4 fruit fly cellular contexts compared by ENCODE assay signal in genomic region chr3L:15940823-15941222, dm6.
TF ChIP-seq lines count a peak whose summit lies in the region.

No protein-coding gene starts in this region.

- no peak for TF ChIP-seq CTCF in whole organism, embryonic (GFP tag; optimal IDR thresholded peaks at IDR 0.05; lab: Kevin White, UChicago)

TF ChIP-seq in whole organism, embryonic, 481 proteins besides CTCF, POLR2A, EP300 and RAD21 (continues in another document):
- TF ChIP-seq lola (GFP tag; optimal IDR thresholded peaks at IDR 0.05; lab: Kevin White, UChicago) (no peak), Pdp1 (GFP tag; optimal IDR thresholded peaks at IDR 0.05; lab: Kevin White, UChicago) (peak; percentile 27 to 49), Mes4 (GFP tag; optimal IDR thresholded peaks at IDR 0.05; lab: Kevin White, UChicago) (peak; percentile 35), CG30403 (GFP tag; optimal IDR thresholded peaks at IDR 0.05; lab: Kevin White, UChicago) (peak; percentile 64), Hr3 (GFP tag; optimal IDR thresholded peaks at IDR 0.05; lab: Kevin White, UChicago) (peak; percentile 63), CG8388 (GFP tag; optimal IDR thresholded peaks at IDR 0.05; lab: Kevin White, UChicago) (peak; percentile 62), prd (optimal IDR thresholded peaks at IDR 0.05; lab: Kevin White, UChicago) (no peak), prd (GFP tag; IDR thresholded peaks at IDR 0.05; lab: Robert Waterston, UW) (peak; percentile 77; the same call in 2 of the 3 replicates), CG5245 (GFP tag; optimal IDR thresholded peaks at IDR 0.05; lab: Kevin White, UChicago) (peak; percentile 68), CG31441 (GFP tag; IDR thresholded peaks at IDR 0.05; lab: Robert Waterston, UW) (peak; percentile 75), ssp (GFP tag; IDR thresholded peaks at IDR 0.05; lab: Robert Waterston, UW) (0 out of 2 replicates have a peak, but pooled peaks have one; percentile 48), CG15601 (tag; optimal IDR thresholded peaks at IDR 0.05; lab: Kevin White, UChicago) (peak; percentile 47), ken (GFP tag; IDR thresholded peaks at IDR 0.05; lab: Robert Waterston, UW) (peak; percentile 64; the same call in 1 of the 3 replicates), CG14710 (tag; optimal IDR thresholded peaks at IDR 0.05; lab: Kevin White, UChicago) (no peak), CoRest (tag; optimal IDR thresholded peaks at IDR 0.05; lab: Kevin White, UChicago) (peak; percentile 57), CG8924 (tag; optimal IDR thresholded peaks at IDR 0.05; lab: Kevin White, UChicago) (peak; percentile 64), D19A (tag; optimal IDR thresholded peaks at IDR 0.05; lab: Kevin White, UChicago) (peak; percentile 17), so (GFP tag; IDR thresholded peaks at IDR 0.05; lab: Robert Waterston, UW) (peak; percentile 50; the same call in 1 of the 3 replicates), ttk (GFP tag; IDR thresholded peaks at IDR 0.05; lab: Robert Waterston, UW) (peak; percentile 59), sens-2 (GFP tag; IDR thresholded peaks at IDR 0.05; lab: Robert Waterston, UW) (peak; percentile 61), gsb-n (tag; optimal IDR thresholded peaks at IDR 0.05; lab: Kevin White, UChicago) (peak; percentile 40), CG30431 (GFP tag; optimal IDR thresholded peaks at IDR 0.05; lab: Kevin White, UChicago) (peak; percentile 30)

TF ChIP-seq in whole organism, prepupa, 60 proteins besides CTCF, POLR2A, EP300 and RAD21 (continues in another document):
- peak; percentile 93 for TF ChIP-seq Gug (GFP tag; IDR thresholded peaks at IDR 0.05; lab: Robert Waterston, UW)
- TF ChIP-seq Eip78C (GFP tag; lab: Kevin White, UChicago): peak; percentile 98
- TF ChIP-seq eg (GFP tag; IDR thresholded peaks at IDR 0.05; lab: Robert Waterston, UW): peak; percentile 97
- peak; percentile 87 for TF ChIP-seq CG6276 (GFP tag; optimal IDR thresholded peaks at IDR 0.05; lab: Kevin White, UChicago)
- peak; percentile 97 for TF ChIP-seq svp (GFP tag; lab: Kevin White, UChicago)
- peak; percentile 92 for TF ChIP-seq cyc (GFP tag; optimal IDR thresholded peaks at IDR 0.05; lab: Kevin White, UChicago)
- TF ChIP-seq CG8119 (GFP tag; IDR thresholded peaks at IDR 0.05; lab: Robert Waterston, UW): peak; percentile 96
- TF ChIP-seq CG6792 (GFP tag; optimal IDR thresholded peaks at IDR 0.05; lab: Kevin White, UChicago): peak; percentile 92
- peak; percentile 63 for TF ChIP-seq spab (GFP tag; optimal IDR thresholded peaks at IDR 0.05; lab: Kevin White, UChicago)
- TF ChIP-seq CG6854 (GFP tag; optimal IDR thresholded peaks at IDR 0.05; lab: Kevin White, UChicago): no peak
- peak; percentile 85 for TF ChIP-seq CG10669 (GFP tag; optimal IDR thresholded peaks at IDR 0.05; lab: Kevin White, UChicago)
- peak; percentile 93 for TF ChIP-seq esn (GFP tag; optimal IDR thresholded peaks at IDR 0.05; lab: Kevin White, UChicago)
- TF ChIP-seq CG11294 (GFP tag; IDR thresholded peaks at IDR 0.05; lab: Robert Waterston, UW): peak; percentile 88
- peak; percentile 88 for TF ChIP-seq CG10631 (GFP tag; optimal IDR thresholded peaks at IDR 0.05; lab: Kevin White, UChicago)
- peak; percentile 69 for TF ChIP-seq CG6808 (GFP tag; optimal IDR thresholded peaks at IDR 0.05; lab: Kevin White, UChicago)
- peak; percentile 93 for TF ChIP-seq Sox14 (GFP tag; optimal IDR thresholded peaks at IDR 0.05; lab: Kevin White, UChicago)
- TF ChIP-seq ss (GFP tag; optimal IDR thresholded peaks at IDR 0.05; lab: Kevin White, UChicago): peak in 1 of 2 experiments; percentile 82
- peak; percentile 94 for TF ChIP-seq pdm3 (GFP tag; optimal IDR thresholded peaks at IDR 0.05; lab: Kevin White, UChicago)
- TF ChIP-seq dsx (GFP tag; optimal IDR thresholded peaks at IDR 0.05; lab: Kevin White, UChicago; ENCODE audit: poor library complexity, severe bottlenecking): peak; percentile 81
- TF ChIP-seq CG8632 (GFP tag; optimal IDR thresholded peaks at IDR 0.05; lab: Kevin White, UChicago): peak; percentile 90
- peak; percentile 94 for TF ChIP-seq CG4318 (GFP tag; optimal IDR thresholded peaks at IDR 0.05; lab: Kevin White, UChicago)
- peak; percentile 94 for TF ChIP-seq acj6 (GFP tag; optimal IDR thresholded peaks at IDR 0.05; lab: Kevin White, UChicago)
- TF ChIP-seq Lpt (GFP tag; optimal IDR thresholded peaks at IDR 0.05; lab: Kevin White, UChicago): peak; percentile 95
- peak; percentile 75 for TF ChIP-seq vri (GFP tag; optimal IDR thresholded peaks at IDR 0.05; lab: Kevin White, UChicago)

TF ChIP-seq in whole organism, pupa, 21 proteins besides CTCF, POLR2A, EP300 and RAD21:
- TF ChIP-seq EcR (GFP tag; optimal IDR thresholded peaks at IDR 0.05; lab: Kevin White, UChicago): no peak
- peak; percentile 88 for TF ChIP-seq rn (GFP tag; IDR thresholded peaks at IDR 0.05; lab: Robert Waterston, UW)
- TF ChIP-seq gl (tag; optimal IDR thresholded peaks at IDR 0.05; lab: Kevin White, UChicago): no peak
- TF ChIP-seq CG4496 (GFP tag; IDR thresholded peaks at IDR 0.05; lab: Robert Waterston, UW): peak; percentile 97
- peak; percentile 81 for TF ChIP-seq CG10348 (GFP tag; IDR thresholded peaks at IDR 0.05; lab: Robert Waterston, UW)
- TF ChIP-seq fd96Ca (GFP tag; IDR thresholded peaks at IDR 0.05; lab: Robert Waterston, UW): peak; percentile 91
- TF ChIP-seq CG12605 (GFP tag; IDR thresholded peaks at IDR 0.05; lab: Robert Waterston, UW): peak; percentile 90
- peak; percentile 90 for TF ChIP-seq CG14655 (GFP tag; optimal IDR thresholded peaks at IDR 0.05; lab: Kevin White, UChicago)
- TF ChIP-seq CG8301 (tag; optimal IDR thresholded peaks at IDR 0.05; lab: Kevin White, UChicago): peak; percentile 92
- TF ChIP-seq CG17806 (tag; optimal IDR thresholded peaks at IDR 0.05; lab: Kevin White, UChicago): no peak
- peak; percentile 83 for TF ChIP-seq CG34367 (tag; optimal IDR thresholded peaks at IDR 0.05; lab: Kevin White, UChicago)
- TF ChIP-seq D1 (tag; optimal IDR thresholded peaks at IDR 0.05; lab: Kevin White, UChicago): no peak
- peak; percentile 88 for TF ChIP-seq CG15710 (tag; optimal IDR thresholded peaks at IDR 0.05; lab: Kevin White, UChicago)
- peak; percentile 87 for TF ChIP-seq Pif1B (GFP tag; optimal IDR thresholded peaks at IDR 0.05; lab: Kevin White, UChicago)
- peak; percentile 95 for TF ChIP-seq CG32121 (GFP tag; IDR thresholded peaks at IDR 0.05; lab: Robert Waterston, UW)
- peak; percentile 76 for TF ChIP-seq CG9948 (tag; optimal IDR thresholded peaks at IDR 0.05; lab: Kevin White, UChicago)
- peak; percentile 95 for TF ChIP-seq Snoo (tag; optimal IDR thresholded peaks at IDR 0.05; lab: Kevin White, UChicago)
- peak; percentile 68 for TF ChIP-seq CG13204 (GFP tag; optimal IDR thresholded peaks at IDR 0.05; lab: Kevin White, UChicago)
- peak; percentile 78 for TF ChIP-seq Pif1A (GFP tag; optimal IDR thresholded peaks at IDR 0.05; lab: Kevin White, UChicago)
- TF ChIP-seq CG8159 (tag; optimal IDR thresholded peaks at IDR 0.05; lab: Kevin White, UChicago): peak; percentile 86
- peak; percentile 96 for TF ChIP-seq Ets98B (GFP tag; IDR thresholded peaks at IDR 0.05; lab: Robert Waterston, UW)

TF ChIP-seq in whole organism, wandering third instar larva, 38 proteins besides CTCF, POLR2A, EP300 and RAD21 (continues in another document):
- TF ChIP-seq sv (GFP tag; optimal IDR thresholded peaks at IDR 0.05; lab: Kevin White, UChicago) (no peak), ey (GFP tag; optimal IDR thresholded peaks at IDR 0.05; lab: Kevin White, UChicago) (peak; percentile 87), usp (GFP tag; optimal IDR thresholded peaks at IDR 0.05; lab: Kevin White, UChicago) (no peak), Jra (GFP tag; optimal IDR thresholded peaks at IDR 0.05; lab: Kevin White, UChicago) (peak; percentile 29), pan (optimal IDR thresholded peaks at IDR 0.05; lab: Kevin White, UChicago) (no peak), Dfd (GFP tag; optimal IDR thresholded peaks at IDR 0.05; lab: Kevin White, UChicago) (no peak), rgr (GFP tag; optimal IDR thresholded peaks at IDR 0.05; lab: Kevin White, UChicago) (peak; percentile 88), dmrt93B (GFP tag; optimal IDR thresholded peaks at IDR 0.05; lab: Kevin White, UChicago) (peak; percentile 77), Myc (optimal IDR thresholded peaks at IDR 0.05; lab: Kevin White, UChicago) (no peak), Rel (GFP tag; optimal IDR thresholded peaks at IDR 0.05; lab: Kevin White, UChicago) (no peak), Rel (tag; optimal IDR thresholded peaks at IDR 0.05; lab: Kevin White, UChicago) (no peak), fru (GFP tag; optimal IDR thresholded peaks at IDR 0.05; lab: Kevin White, UChicago) (peak; percentile 76), Mio (GFP tag; optimal IDR thresholded peaks at IDR 0.05; lab: Kevin White, UChicago) (no peak), brk (GFP tag; optimal IDR thresholded peaks at IDR 0.05; lab: Kevin White, UChicago) (peak; percentile 63), psq (GFP tag; optimal IDR thresholded peaks at IDR 0.05; lab: Kevin White, UChicago) (peak; percentile 74), GATAd (GFP tag; optimal IDR thresholded peaks at IDR 0.05; lab: Kevin White, UChicago) (peak; percentile 43), foxo (GFP tag; optimal IDR thresholded peaks at IDR 0.05; lab: Kevin White, UChicago) (peak in 1 of 2 experiments; percentile 83), tai (GFP tag; optimal IDR thresholded peaks at IDR 0.05; lab: Kevin White, UChicago) (no peak), sage (GFP tag; optimal IDR thresholded peaks at IDR 0.05; lab: Kevin White, UChicago) (peak; percentile 80), OdsH (GFP tag; optimal IDR thresholded peaks at IDR 0.05; lab: Kevin White, UChicago) (peak; percentile 89), CG9705 (GFP tag; optimal IDR thresholded peaks at IDR 0.05; lab: Kevin White, UChicago) (peak; percentile 72), HLH106 (tag; optimal IDR thresholded peaks at IDR 0.05; lab: Kevin White, UChicago) (peak; percentile 91), Hr83 (GFP tag; optimal IDR thresholded peaks at IDR 0.05; lab: Kevin White, UChicago; ENCODE audit: poor library complexity, severe bottlenecking) (no peak), Hr78 (GFP tag; optimal IDR thresholded peaks at IDR 0.05; lab: Kevin White, UChicago) (no peak), Dif (GFP tag; optimal IDR thresholded peaks at IDR 0.05; lab: Kevin White, UChicago; ENCODE audit: partially characterized antibody) (no peak), N (GFP tag; optimal IDR thresholded peaks at IDR 0.05; lab: Kevin White, UChicago) (no peak), CG32264 (GFP tag; optimal IDR thresholded peaks at IDR 0.05; lab: Kevin White, UChicago) (no peak), woc (GFP tag; optimal IDR thresholded peaks at IDR 0.05; lab: Kevin White, UChicago) (peak; percentile 70), Hnf4 (GFP tag; optimal IDR thresholded peaks at IDR 0.05; lab: Kevin White, UChicago) (peak; percentile 80), CrebA (GFP tag; optimal IDR thresholded peaks at IDR 0.05; lab: Kevin White, UChicago; ENCODE audit: borderline replicate concordance) (no peak), dl (GFP tag; optimal IDR thresholded peaks at IDR 0.05; lab: Kevin White, UChicago; ENCODE audit: insufficient read depth in 1 of 2, partially characterized antibody in 2 of 2) (no peak), jim (GFP tag; optimal IDR thresholded peaks at IDR 0.05; lab: Kevin White, UChicago) (no peak)

Comparison
In these comparisons a context has a peak if more than half of its experiments do, and no peak if none do; other contexts are left out.
1. Of the 7 proteins assayed by ChIP-seq in both whole organism, embryonic and whole organism, prepupa: peak only in whole organism, embryonic: none; only in whole organism, prepupa: CG16779, Gug, Hr39 and Lpt; in both: Blimp-1 and Sox102F; in neither: 1.